Fruit fly (Drosophila melanogaster): ENCODE data around the gene CG31975.

- TF ChIP-seq EcR (GFP tag; optimal IDR thresholded peaks at IDR 0.05) (no peak), D1 (tag; optimal IDR thresholded peaks at IDR 0.05) (no peak), CG12605 (GFP tag; IDR thresholded peaks at IDR 0.05) (no peak), fd96Ca (GFP tag; IDR thresholded peaks at IDR 0.05) (no peak), CG17806 (tag; optimal IDR thresholded peaks at IDR 0.05) (no peak), CG34367 (tag; optimal IDR thresholded peaks at IDR 0.05) (no peak), Pif1B (GFP tag; optimal IDR thresholded peaks at IDR 0.05) (no peak), CG8301 (tag; optimal IDR thresholded peaks at IDR 0.05) (no peak), CG9948 (tag; optimal IDR thresholded peaks at IDR 0.05) (no peak), CG4496 (GFP tag; IDR thresholded peaks at IDR 0.05) (no peak), CG14655 (GFP tag; optimal IDR thresholded peaks at IDR 0.05) (no peak), Ets98B (GFP tag; IDR thresholded peaks at IDR 0.05) (no peak), CG15710 (tag; optimal IDR thresholded peaks at IDR 0.05) (no peak)
Observed at dm6 chr2L:117750-118149, 23.0 kb downstream of the CG31975 start.

Measured in whole organism, pupa.